Worm (Caenorhabditis elegans): ENCODE results near the gene pqn-76.
A peak's percentile ranks its signal among the peaks of the same experiment; 100 is the strongest.
"Not testable (repeated sequence)": the region's sequence is repeated elsewhere in the genome, so short reads cannot be mapped to it uniquely, and the experiment has no call there.

Gene pqn-76

DNA sequence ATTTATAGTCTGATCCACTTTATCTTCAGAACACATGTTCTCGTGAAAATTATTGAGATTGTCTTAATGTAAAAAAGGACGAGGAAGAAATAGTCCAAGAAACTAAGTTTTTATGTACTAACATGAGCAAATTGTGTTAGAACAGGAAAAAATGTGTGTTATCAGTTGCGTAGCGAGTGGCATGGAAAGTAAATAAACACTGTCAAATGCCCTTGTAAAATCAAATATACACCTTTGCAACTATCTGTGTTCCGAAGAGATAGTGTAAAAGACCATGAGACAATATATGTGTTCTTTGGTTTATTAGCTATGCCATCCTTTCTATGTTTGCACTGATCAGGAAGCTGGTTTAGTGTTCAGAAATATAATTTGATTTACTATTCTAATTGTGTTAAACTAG lies 14.2 kb downstream of the pqn-76 start:
- no peak for TF ChIP-seq dao-5 (tag; optimal IDR thresholded peaks at IDR 0.05)
- TF ChIP-seq W03F9.2 (tag; optimal IDR thresholded peaks at IDR 0.05) = no peak
- TF ChIP-seq him-1 (tag; optimal IDR thresholded peaks at IDR 0.05) = no peak

- not testable (repeated sequence) for TF ChIP-seq W03F9.2, dao-5, him-1 (tag; optimal IDR thresholded peaks at IDR 0.05)
These were observed 16.2 kb downstream of the pqn-76 start, which contains the start of the genes pqn-78 and pqn-79 for ce11 chrIV:15594935-15595620. Gene pqn-78 (minus strand): TSS chrIV:15595035. Gene pqn-79 (plus strand): TSS chrIV:15595570.

ce11 chrIV:15604194-15604593 lies 25.3 kb downstream of the pqn-76 start:
- TF ChIP-seq dao-5 (tag; optimal IDR thresholded peaks at IDR 0.05) = no peak
- TF ChIP-seq W03F9.2 (tag; optimal IDR thresholded peaks at IDR 0.05) = peak; percentile 25
- TF ChIP-seq him-1 (tag; optimal IDR thresholded peaks at IDR 0.05) = no peak

- TF ChIP-seq dao-5 (tag; optimal IDR thresholded peaks at IDR 0.05) (no peak), him-1 (tag; optimal IDR thresholded peaks at IDR 0.05) (no peak)
These were observed 27.5 kb downstream of the pqn-76 start for ce11 chrIV:15606396-15606795.

- TF ChIP-seq dao-5 (tag; optimal IDR thresholded peaks at IDR 0.05) (no peak), him-1 (tag; optimal IDR thresholded peaks at IDR 0.05) (no peak), W03F9.2 (tag; optimal IDR thresholded peaks at IDR 0.05) (no peak)
These were observed 34.3 kb downstream of the pqn-76 start for ce11 chrIV:15613141-15613540.

ce11 chrIV:15616971-15617370 lies 38.1 kb downstream of the pqn-76 start, which contains the start of gene Y105C5A.8:
Gene Y105C5A.8 (minus strand): TSS chrIV:15617071.
- TF ChIP-seq dao-5 (tag; optimal IDR thresholded peaks at IDR 0.05) (no peak), him-1 (tag; optimal IDR thresholded peaks at IDR 0.05) (no peak), W03F9.2 (tag; optimal IDR thresholded peaks at IDR 0.05) (no peak)

DNA sequence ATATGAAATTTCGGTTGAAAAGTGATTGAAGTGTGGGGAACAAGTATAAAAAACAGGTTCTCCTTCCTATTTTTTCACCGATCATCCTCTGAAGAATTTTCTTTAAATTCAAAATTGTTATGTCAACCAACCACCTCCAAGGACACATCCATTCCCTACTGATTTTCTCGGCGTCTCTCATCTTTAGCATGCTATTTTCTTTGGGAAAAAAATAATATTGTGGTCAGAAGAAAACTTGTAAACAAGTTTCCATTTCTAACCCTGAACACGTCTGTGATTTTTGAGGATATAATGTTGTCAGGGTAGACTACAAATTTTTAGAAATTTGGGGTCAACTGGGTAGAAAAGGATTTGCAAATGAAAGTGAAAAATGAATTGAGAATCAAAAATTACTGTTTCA lies 38.8 kb downstream of the pqn-76 start:
- TF ChIP-seq him-1 (tag; optimal IDR thresholded peaks at IDR 0.05) = no peak
- TF ChIP-seq dao-5 (tag; optimal IDR thresholded peaks at IDR 0.05) = no peak
- TF ChIP-seq W03F9.2 (tag; optimal IDR thresholded peaks at IDR 0.05) = no peak
